Worm (Caenorhabditis elegans) whole organism, L2 larva: ENCODE measurements around the gene C32B5.13.
"Not testable (repeated sequence)": the region's sequence is repeated elsewhere in the genome, so short reads cannot be mapped to it uniquely, and the experiment has no call there.

Experiments used
- aly-2 ChIP-seq: fragments of 150-350 bp; optimal IDR thresholded peaks from 2 replicates; lab custom pipeline; 2014; ENCODE audit warnings: missing biosample characterization, missing genetic modification characterization
- lin-13 ChIP-seq: fragments of 150-350 bp; optimal IDR thresholded peaks from 2 replicates; lab custom pipeline; 2014; ENCODE audit warnings: missing biosample characterization, missing genetic modification reagents, missing genetic modification characterization
- lin-39 ChIP-seq: fragments of 150-350 bp; optimal IDR thresholded peaks from 2 replicates; lab custom pipeline; 2014; ENCODE audit warnings: missing biosample characterization, missing genetic modification reagents, missing genetic modification characterization
- nhr-10 ChIP-seq: sonication (generic microtip); optimal IDR thresholded peaks from 2 replicates; lab custom pipeline; 2017; ENCODE audit warnings: missing biosample characterization, missing genetic modification characterization
- nhr-237 ChIP-seq: fragments of 150-350 bp; optimal IDR thresholded peaks from 2 replicates; lab custom pipeline; 2014; ENCODE audit warnings: missing biosample characterization, missing genetic modification characterization
- skn-1 ChIP-seq: sonication (generic microtip); optimal IDR thresholded peaks from 2 replicates; lab custom pipeline; 2017; ENCODE audit warnings: missing biosample characterization, missing genetic modification characterization
- sma-9 ChIP-seq, 2 experiments: fragments of 150-350 bp in 1 of 2; sonication (generic microtip) in 1 of 2; optimal IDR thresholded peaks; 2 replicates each; lab custom pipeline; 2014 to 2016; ENCODE audit warnings: missing genetic modification characterization in 2 of 2, mild to moderate bottlenecking in 1 of 2, missing biosample characterization in 1 of 2, missing compliant biosample characterization in 1 of 2, missing genetic modification reagents in 1 of 2, moderate library complexity in 1 of 2
- unc-39 ChIP-seq: fragments of 150-350 bp; optimal IDR thresholded peaks from 2 replicates; lab custom pipeline; 2014; ENCODE audit warnings: missing biosample characterization, missing genetic modification characterization
- unc-62 ChIP-seq: fragments of 150-350 bp; optimal IDR thresholded peaks from 2 replicates; lab custom pipeline; 2014; ENCODE audit warnings: missing biosample characterization, missing genetic modification reagents, missing genetic modification characterization

DNA sequence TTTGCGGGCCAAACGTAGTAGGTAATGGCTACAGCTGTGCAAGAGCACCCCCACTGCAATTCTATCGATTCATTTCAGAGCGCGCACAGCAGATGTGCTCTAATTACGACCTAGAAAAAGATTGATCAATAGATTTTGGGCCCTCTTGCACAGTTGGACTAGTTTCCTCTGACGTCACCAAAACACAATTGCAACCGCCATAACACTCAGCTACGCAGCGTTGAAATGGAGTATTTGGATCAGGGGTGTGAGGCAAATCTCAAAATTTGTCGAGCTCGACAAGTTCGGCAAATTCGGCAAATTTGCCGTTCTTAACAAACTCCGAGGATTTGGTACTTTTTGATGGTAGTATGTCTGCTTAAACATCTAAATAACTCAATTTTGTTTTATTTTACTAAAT is 5.1 kb upstream of the C32B5.13 start, which contains the start of gene fbxc-18:
- TF ChIP-seq skn-1 (tag; lab: Kevin White, UChicago); unc-39 (tag; lab: Kevin White, UChicago); lin-13; unc-62 (GFP tag; lab: Kevin White, UChicago); aly-2 (tag; lab: Kevin White, UChicago); lin-39 (tag; lab: Kevin White, UChicago); nhr-237 (tag; lab: Kevin White, UChicago); sma-9 (GFP tag; optimal IDR thresholded peaks at IDR 0.05; lab: Kevin White, UChicago); sma-9 (tag; optimal IDR thresholded peaks at IDR 0.05; lab: Kevin White, UChicago); nhr-10 (tag; lab: Kevin White, UChicago): not testable (repeated sequence)
